Fruit fly (Drosophila melanogaster) whole organism, embryonic: Measurements from ENCODE around the gene Megf8.

Source experiments
- Adf1 ChIP-seq: fragments of 200-800 bp; sonication (Bioruptor generic); IDR thresholded peaks from 2 replicates; pipeline ENCODE4 v1.3.6; 2022; ENCODE audit warnings: missing biosample characterization, missing genetic modification characterization
- Antp ChIP-seq: fragments of 200-800 bp; sonication (Bioruptor generic); optimal IDR thresholded peaks from 3 replicates; lab custom pipeline; 2016; ENCODE audit warnings: missing biosample characterization, missing genetic modification characterization
- Bteb2 ChIP-seq: fragments of 200-800 bp; sonication (Bioruptor generic); optimal IDR thresholded peaks from 2 replicates; lab custom pipeline; 2016; ENCODE audit warnings: missing biosample characterization, missing genetic modification characterization
- CG1024 ChIP-seq: fragments of 200-800 bp; sonication (Bioruptor generic); IDR thresholded peaks from 2 replicates; pipeline ENCODE4 v1.3.6; 2022; ENCODE audit warnings: missing biosample characterization, missing genetic modification characterization
- CG10321 ChIP-seq: fragments of 200-800 bp; sonication (Bioruptor generic); IDR thresholded peaks from 2 replicates; pipeline ENCODE4 v1.3.6; 2022; ENCODE audit warnings: missing biosample characterization, missing genetic modification characterization
- CG10654 ChIP-seq: fragments of 200-800 bp; sonication (Bioruptor generic); optimal IDR thresholded peaks from 2 replicates; lab custom pipeline; 2016; ENCODE audit warnings: missing biosample characterization, missing genetic modification characterization
- CG11247 ChIP-seq: fragments of 200-800 bp; sonication (Bioruptor generic); IDR thresholded peaks from 2 replicates; pipeline ENCODE4 v1.3.6; 2022; ENCODE audit warnings: missing biosample characterization, missing genetic modification characterization
- CG11723 ChIP-seq: fragments of 200-800 bp; sonication (Bioruptor generic); optimal IDR thresholded peaks from 2 replicates; lab custom pipeline; 2017; ENCODE audit warnings: missing biosample characterization, mild to moderate bottlenecking, missing genetic modification characterization
- CG12219 ChIP-seq: fragments of 200-800 bp; sonication (Bioruptor generic); optimal IDR thresholded peaks from 3 replicates; lab custom pipeline; 2018; ENCODE audit warnings: missing biosample characterization, mild to moderate bottlenecking, missing genetic modification characterization
- CG13123 ChIP-seq: fragments of 200-800 bp; sonication (Bioruptor generic); optimal IDR thresholded peaks from 2 replicates; lab custom pipeline; 2016; ENCODE audit warnings: missing biosample characterization, missing genetic modification characterization
- CG15073 ChIP-seq: fragments of 200-800 bp; sonication (Bioruptor generic); optimal IDR thresholded peaks from 2 replicates; lab custom pipeline; 2016; ENCODE audit warnings: missing biosample characterization, missing genetic modification characterization
- CG17612 ChIP-seq: fragments of 200-800 bp; sonication (Bioruptor generic); IDR thresholded peaks from 2 replicates; pipeline ENCODE4 v1.3.6; 2022; ENCODE audit warnings: missing biosample characterization, missing genetic modification characterization
- CG18476 ChIP-seq: fragments of 200-800 bp; sonication (Bioruptor generic); optimal IDR thresholded peaks from 2 replicates; lab custom pipeline; 2016; ENCODE audit warnings: missing biosample characterization, mild to moderate bottlenecking, missing genetic modification characterization
- CG33213 ChIP-seq: fragments of 200-800 bp; sonication (Bioruptor generic); optimal IDR thresholded peaks from 3 replicates; lab custom pipeline; 2016; ENCODE audit warnings: missing biosample characterization, missing genetic modification characterization
- CG3847 ChIP-seq: fragments of 200-800 bp; sonication (Bioruptor generic); IDR thresholded peaks from 2 replicates; pipeline ENCODE4 v1.3.6; 2022; ENCODE audit warnings: missing biosample characterization, missing genetic modification characterization
- CG4360 ChIP-seq: fragments of 200-800 bp; sonication (Bioruptor generic); IDR thresholded peaks from 2 replicates; pipeline ENCODE4 v1.3.6; 2022; ENCODE audit warnings: missing biosample characterization, missing genetic modification characterization
- CG5245 ChIP-seq: fragments of 200-800 bp; sonication (Bioruptor generic); optimal IDR thresholded peaks from 3 replicates; lab custom pipeline; 2016; ENCODE audit warnings: missing biosample characterization, missing genetic modification characterization
- CG6272 ChIP-seq: fragments of 200-800 bp; sonication (Bioruptor generic); IDR thresholded peaks from 2 replicates; pipeline ENCODE4 v1.3.6; 2022; ENCODE audit warnings: missing biosample characterization, missing genetic modification characterization
- CG7987 ChIP-seq: fragments of 200-800 bp; sonication (Bioruptor generic); optimal IDR thresholded peaks from 2 replicates; lab custom pipeline; 2018; ENCODE audit warnings: missing biosample characterization, mild to moderate bottlenecking, missing genetic modification characterization, moderate library complexity
- CG8765 ChIP-seq: fragments of 200-800 bp; sonication (Bioruptor generic); IDR thresholded peaks from 2 replicates; pipeline ENCODE4 v1.3.6; 2022; ENCODE audit warnings: missing biosample characterization, missing genetic modification characterization
- CG9817 ChIP-seq: fragments of 200-800 bp; sonication (Bioruptor generic); optimal IDR thresholded peaks from 2 replicates; lab custom pipeline; 2018; ENCODE audit warnings: missing biosample characterization, mild to moderate bottlenecking, missing genetic modification characterization, moderate library complexity
- CkIIα-i1 ChIP-seq: fragments of 200-800 bp; sonication (Bioruptor generic); IDR thresholded peaks from 2 replicates; pipeline ENCODE4 v1.3.6; 2022; ENCODE audit warnings: missing biosample characterization, missing genetic modification characterization
- CrebB ChIP-seq: fragments of 200-800 bp; sonication (Bioruptor generic); optimal IDR thresholded peaks from 3 replicates; lab custom pipeline; 2018; ENCODE audit warnings: missing biosample characterization, mild to moderate bottlenecking, missing genetic modification characterization
- Dad ChIP-seq: fragments of 200-800 bp; sonication (Bioruptor generic); optimal IDR thresholded peaks from 3 replicates; lab custom pipeline; 2016; ENCODE audit warnings: missing biosample characterization, missing genetic modification characterization
- Drgx ChIP-seq: fragments of 200-800 bp; sonication (Bioruptor generic); IDR thresholded peaks from 2 replicates; pipeline ENCODE4 v1.3.6; 2022; ENCODE audit warnings: missing biosample characterization, missing genetic modification characterization
- ERR ChIP-seq: fragments of 200-800 bp; sonication (Bioruptor generic); optimal IDR thresholded peaks from 2 replicates; lab custom pipeline; 2016; ENCODE audit warnings: missing biosample characterization, missing genetic modification characterization
- Hr39 ChIP-seq: fragments of >200 bp; optimal IDR thresholded peaks from 2 replicates; lab custom pipeline; 2017
- Kr ChIP-seq: fragments of 200-800 bp; sonication (Bioruptor generic); optimal IDR thresholded peaks from 2 replicates; lab custom pipeline; 2017; ENCODE audit warnings: missing biosample characterization, mild to moderate bottlenecking, missing genetic modification characterization
- Lhr ChIP-seq: fragments of 200-800 bp; sonication (Bioruptor generic); optimal IDR thresholded peaks from 3 replicates; lab custom pipeline; 2017; ENCODE audit warnings: mild to moderate bottlenecking, missing biosample characterization, missing genetic modification reagents, missing genetic modification characterization
- MBD-R2 ChIP-seq: fragments of 200-800 bp; sonication (Bioruptor generic); IDR thresholded peaks from 2 replicates; pipeline ENCODE4 v1.3.6; 2022; ENCODE audit warnings: missing biosample characterization, missing genetic modification characterization
- NC2α ChIP-seq: fragments of 200-800 bp; sonication (Bioruptor generic); optimal IDR thresholded peaks from 2 replicates; lab custom pipeline; 2016; ENCODE audit warnings: missing biosample characterization, missing genetic modification characterization
- Spps ChIP-seq: fragments of 200-800 bp; sonication (Bioruptor generic); optimal IDR thresholded peaks from 2 replicates; lab custom pipeline; 2018; ENCODE audit warnings: missing biosample characterization, mild to moderate bottlenecking, missing genetic modification characterization
- az2 ChIP-seq: fragments of 200-800 bp; sonication (Bioruptor generic); optimal IDR thresholded peaks from 3 replicates; lab custom pipeline; 2016; ENCODE audit warnings: missing biosample characterization, missing genetic modification characterization
- dati ChIP-seq: fragments of 200-800 bp; sonication (Bioruptor generic); IDR thresholded peaks from 2 replicates; pipeline ENCODE4 v1.3.6; 2022; ENCODE audit warnings: missing biosample characterization, missing genetic modification characterization
- dm ChIP-seq: fragments of 200-800 bp; sonication (Bioruptor generic); optimal IDR thresholded peaks from 3 replicates; lab custom pipeline; 2016; ENCODE audit warnings: missing biosample characterization, missing genetic modification characterization
- dmrt99B ChIP-seq: fragments of 200-800 bp; sonication (Bioruptor generic); optimal IDR thresholded peaks from 2 replicates; lab custom pipeline; 2018; ENCODE audit warnings: missing biosample characterization, mild to moderate bottlenecking, missing genetic modification characterization, moderate library complexity
- eve ChIP-seq, 2 experiments: fragments of >200 bp; optimal IDR thresholded peaks; 2 replicates each; lab custom pipeline; 2017; ENCODE audit warnings: missing biosample characterization in 2 of 2, missing genetic modification characterization in 2 of 2
- exex ChIP-seq: fragments of 200-800 bp; sonication (Bioruptor generic); optimal IDR thresholded peaks from 4 replicates; lab custom pipeline; 2018; ENCODE audit warnings: missing biosample characterization, mild to moderate bottlenecking, missing genetic modification characterization, moderate library complexity
- fd3F ChIP-seq: fragments of 200-800 bp; sonication (Bioruptor generic); optimal IDR thresholded peaks from 2 replicates; lab custom pipeline; 2018; ENCODE audit warnings: missing biosample characterization, mild to moderate bottlenecking, missing genetic modification characterization, moderate library complexity
- gro ChIP-seq: fragments of 200-800 bp; sonication (Bioruptor generic); optimal IDR thresholded peaks from 2 replicates; lab custom pipeline; 2016; ENCODE audit warnings: missing biosample characterization, missing genetic modification characterization
- hbn ChIP-seq: fragments of 200-800 bp; sonication (Bioruptor generic); IDR thresholded peaks from 2 replicates; pipeline ENCODE4 v1.3.6; 2022; ENCODE audit warnings: missing biosample characterization, missing genetic modification characterization; ENCODE audit not compliant: partially characterized antibody
- knrl ChIP-seq: fragments of 200-800 bp; sonication (Bioruptor generic); IDR thresholded peaks from 3 replicates; pipeline ENCODE4 v1.3.6; 2022; ENCODE audit warnings: missing biosample characterization, missing genetic modification characterization; ENCODE audit not compliant: partially characterized antibody
- lola ChIP-seq, 3 experiments: fragments of >200 bp in 2 of 3; fragments of 200-800 bp in 1 of 3; sonication (Bioruptor generic) in 1 of 3; optimal IDR thresholded peaks; 2 replicates each; lab custom pipeline; 2017 to 2019; ENCODE audit warnings: missing biosample characterization in 3 of 3, missing genetic modification characterization in 3 of 3, mild to moderate bottlenecking in 1 of 3, moderate library complexity in 1 of 3
- nmo ChIP-seq: fragments of 200-800 bp; sonication (Bioruptor generic); optimal IDR thresholded peaks from 2 replicates; lab custom pipeline; 2018; ENCODE audit warnings: missing biosample characterization, mild to moderate bottlenecking, missing genetic modification characterization, moderate library complexity
- phol ChIP-seq: fragments of 200-800 bp; sonication (Bioruptor generic); optimal IDR thresholded peaks from 3 replicates; lab custom pipeline; 2018; ENCODE audit warnings: missing biosample characterization, mild to moderate bottlenecking, missing genetic modification characterization, moderate library complexity
- pnt ChIP-seq: fragments of 200-800 bp; sonication (Bioruptor generic); optimal IDR thresholded peaks from 3 replicates; lab custom pipeline; 2016; ENCODE audit warnings: missing biosample characterization, missing genetic modification characterization
- ranshi ChIP-seq: fragments of 200-800 bp; sonication (Bioruptor generic); IDR thresholded peaks from 2 replicates; pipeline ENCODE4 v1.3.6; 2022; ENCODE audit warnings: missing biosample characterization, missing genetic modification characterization
- row ChIP-seq: fragments of 200-800 bp; sonication (Bioruptor generic); IDR thresholded peaks from 3 replicates; pipeline ENCODE4 v1.3.6; 2022; ENCODE audit warnings: missing biosample characterization, missing genetic modification characterization
- stwl ChIP-seq: fragments of 200-800 bp; sonication (Bioruptor generic); optimal IDR thresholded peaks from 3 replicates; lab custom pipeline; 2018; ENCODE audit warnings: missing biosample characterization, mild to moderate bottlenecking, missing genetic modification characterization, moderate library complexity
- tin ChIP-seq: fragments of 200-800 bp; sonication (Bioruptor generic); optimal IDR thresholded peaks from 3 replicates; lab custom pipeline; 2016; ENCODE audit warnings: missing biosample characterization, missing genetic modification characterization
- tio ChIP-seq: fragments of 200-800 bp; sonication (Bioruptor generic); optimal IDR thresholded peaks from 2 replicates; lab custom pipeline; 2017; ENCODE audit warnings: missing biosample characterization, missing genetic modification characterization, inconsistent platforms
- tll ChIP-seq, 2 experiments: fragments of 200-800 bp in 1 of 2; fragments of >200 bp in 1 of 2; sonication (Bioruptor generic) in 1 of 2; optimal IDR thresholded peaks; 2 replicates each; lab custom pipeline; 2017 to 2019; ENCODE audit warnings: missing biosample characterization in 2 of 2, missing genetic modification characterization in 2 of 2, mild to moderate bottlenecking in 1 of 2, moderate library complexity in 1 of 2

The Megf8 gene

DNA sequence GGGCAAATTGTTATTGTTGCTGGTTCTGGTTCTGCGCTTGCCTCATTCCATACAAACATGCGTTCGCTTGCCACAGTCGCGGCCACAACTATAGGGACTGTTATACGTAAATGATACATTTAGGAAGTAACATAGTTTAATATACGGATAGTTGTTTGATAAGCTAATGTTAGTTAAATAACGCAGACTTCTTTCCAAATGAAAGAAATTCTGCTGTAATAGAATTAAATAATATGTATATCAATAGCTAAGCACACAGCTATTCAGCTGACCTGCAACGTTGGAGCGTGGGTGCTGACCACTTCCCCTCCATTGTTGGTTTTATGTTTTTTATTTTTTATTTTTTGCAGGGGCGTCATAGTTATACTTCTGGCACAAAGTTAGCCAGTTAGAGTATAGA is 8.5 kb upstream of the Megf8 start (continued):
- TF ChIP-seq CG4360 (GFP tag; lab: Robert Waterston, UW), result 0 out of 2 replicates have a peak, but pooled peaks have one; percentile 12
- TF ChIP-seq ERR, result no peak
- TF ChIP-seq ranshi (GFP tag; lab: Robert Waterston, UW), result peak; percentile 52
- no peak for TF ChIP-seq knrl (GFP tag; lab: Robert Waterston, UW)
- TF ChIP-seq row (GFP tag; lab: Robert Waterston, UW), result peak; percentile 85
- TF ChIP-seq Hr39 (lab: Kevin White, UChicago), result no peak
- TF ChIP-seq CG5245 (GFP tag; lab: Kevin White, UChicago), result peak; percentile 39
- TF ChIP-seq CG17612 (GFP tag; lab: Robert Waterston, UW), result peak; percentile 48; the same call in 1 of the 2 replicates
- TF ChIP-seq NC2α (GFP tag; lab: Kevin White, UChicago), result no peak
- no peak for TF ChIP-seq Dad
- no peak for TF ChIP-seq exex (tag; lab: Kevin White, UChicago)
- peak; percentile 41 for TF ChIP-seq gro
- TF ChIP-seq CG6272, result no peak
- TF ChIP-seq hbn (GFP tag; lab: Robert Waterston, UW), result no peak
- peak; percentile 43 for TF ChIP-seq CG3847 (GFP tag; lab: Robert Waterston, UW)
- TF ChIP-seq CG10321 (GFP tag; lab: Robert Waterston, UW), result no peak
- peak; percentile 59 for TF ChIP-seq nmo (GFP tag; lab: Kevin White, UChicago)
- peak; percentile 72 for TF ChIP-seq dmrt99B
- peak; percentile 31 for TF ChIP-seq CG9817
- TF ChIP-seq CG1024, result peak; percentile 24; the same call in 1 of the 2 replicates
- TF ChIP-seq pnt (GFP tag; lab: Kevin White, UChicago), result peak; percentile 19
- TF ChIP-seq Bteb2 (GFP tag; lab: Kevin White, UChicago), result peak; percentile 48
- peak; percentile 5 for TF ChIP-seq CG11723 (GFP tag; lab: Kevin White, UChicago)
- no peak for TF ChIP-seq CG13123
- TF ChIP-seq az2 (GFP tag; lab: Kevin White, UChicago), result peak; percentile 51
- no peak for TF ChIP-seq tll (GFP tag; optimal IDR thresholded peaks at IDR 0.05; lab: Kevin White, UChicago)
- no peak for TF ChIP-seq CG8765 (GFP tag; lab: Robert Waterston, UW)
- TF ChIP-seq phol (tag; lab: Kevin White, UChicago), result peak; percentile 53
- no peak for TF ChIP-seq dati (GFP tag; lab: Robert Waterston, UW)
- no peak for TF ChIP-seq eve (GFP tag; optimal IDR thresholded peaks at IDR 0.05; lab: Kevin White, UChicago)
- no peak for TF ChIP-seq Spps (tag; lab: Kevin White, UChicago)
- no peak for TF ChIP-seq Kr (GFP tag; lab: Kevin White, UChicago)
- TF ChIP-seq Antp (GFP tag; lab: Kevin White, UChicago), result peak; percentile 27
- peak; percentile 29 for TF ChIP-seq tio (GFP tag; lab: Kevin White, UChicago)
- peak; percentile 7 for TF ChIP-seq CG10654 (GFP tag; lab: Kevin White, UChicago)
- peak; percentile 35 for TF ChIP-seq fd3F (GFP tag; lab: Kevin White, UChicago)
- no peak for TF ChIP-seq CG33213
- TF ChIP-seq dm, result no peak
- no peak for TF ChIP-seq stwl (tag; lab: Kevin White, UChicago)
- TF ChIP-seq MBD-R2, result 0 out of 2 replicates have a peak, but pooled peaks have one; percentile 25
- peak; percentile 13; the same call in 1 of the 2 replicates for TF ChIP-seq Adf1 (GFP tag; lab: Robert Waterston, UW)
- TF ChIP-seq CG7987 (GFP tag; lab: Kevin White, UChicago), result peak; percentile 6
- peak; percentile 71 for TF ChIP-seq Drgx (GFP tag; lab: Robert Waterston, UW)
- peak; percentile 72 for TF ChIP-seq CG12219
- peak; percentile 37 for TF ChIP-seq tin (GFP tag; lab: Kevin White, UChicago)
- no peak for TF ChIP-seq CkIIα-i1 (GFP tag; lab: Robert Waterston, UW)
- TF ChIP-seq CG11247 (GFP tag; lab: Robert Waterston, UW), result peak; percentile 48; the same call in 1 of the 2 replicates
- no peak for TF ChIP-seq CG15073 (GFP tag; lab: Kevin White, UChicago)
- TF ChIP-seq CrebB (tag; lab: Kevin White, UChicago), result peak; percentile 40
- no peak for TF ChIP-seq Lhr
- TF ChIP-seq lola (GFP tag; optimal IDR thresholded peaks at IDR 0.05; lab: Kevin White, UChicago), result no peak
- peak; percentile 23 for TF ChIP-seq CG18476 (GFP tag; lab: Kevin White, UChicago)
